Worm (Caenorhabditis elegans) whole organism, L4 larva: ENCODE data around the gene T14G8.2.

ENCODE experiments used
- D1046.2 ChIP-seq: fragments of 200-800 bp; sonication (Bioruptor generic); IDR thresholded peaks from 2 replicates; pipeline ENCODE4 v1.3.6; 2022; ENCODE audit warnings: missing genetic modification characterization, missing compliant biosample characterization
- R02D3.7 ChIP-seq: fragments of 150-350 bp; sonication (generic microtip); optimal IDR thresholded peaks from 3 replicates; lab custom pipeline; 2014; ENCODE audit warnings: missing biosample characterization, missing genetic modification characterization
- T26A8.4 ChIP-seq: fragments of 200-800 bp; sonication (Bioruptor generic); IDR thresholded peaks from 2 replicates; pipeline ENCODE4 v1.3.6; 2022; ENCODE audit warnings: missing genetic modification characterization, missing compliant biosample characterization
- Y105C5A.15 ChIP-seq: fragments of 200-800 bp; sonication (Bioruptor generic); IDR thresholded peaks from 2 replicates; pipeline ENCODE4 v1.3.6; 2022; ENCODE audit warnings: missing genetic modification characterization, missing compliant biosample characterization
- Y5F2A.4 ChIP-seq: fragments of 200-800 bp; sonication (Bioruptor generic); optimal IDR thresholded peaks from 2 replicates; lab custom pipeline; 2018; ENCODE audit warnings: mild to moderate bottlenecking, missing genetic modification characterization, missing compliant biosample characterization
- Y75B8A.6 ChIP-seq: fragments of 200-800 bp; sonication (Bioruptor generic); IDR thresholded peaks from 2 replicates; pipeline ENCODE4 v1.3.6; 2022; ENCODE audit warnings: missing genetic modification reagents, missing genetic modification characterization, missing compliant biosample characterization
- ama-1 ChIP-seq: fragments of 150-350 bp; optimal IDR thresholded peaks from 2 replicates; lab custom pipeline; 2014; ENCODE audit warnings: inconsistent platforms, mixed read lengths
- attf-4 ChIP-seq: sonication (generic microtip); optimal IDR thresholded peaks from 3 replicates; lab custom pipeline; 2017; ENCODE audit warnings: missing biosample characterization, missing genetic modification characterization
- ceh-20 ChIP-seq: fragments of 200-800 bp; sonication (Bioruptor generic); IDR thresholded peaks from 2 replicates; pipeline ENCODE4 v1.3.6; 2022; ENCODE audit warnings: missing genetic modification reagents, missing genetic modification characterization, missing compliant biosample characterization
- ceh-62 ChIP-seq: sonication (generic microtip); optimal IDR thresholded peaks from 2 replicates; lab custom pipeline; 2017; ENCODE audit warnings: missing biosample characterization, missing genetic modification characterization
- ceh-82 ChIP-seq: sonication (generic microtip); optimal IDR thresholded peaks from 2 replicates; lab custom pipeline; 2017; ENCODE audit warnings: missing biosample characterization, missing genetic modification characterization
- ces-1 ChIP-seq: fragments of 150-350 bp; sonication (generic microtip); optimal IDR thresholded peaks from 4 replicates; lab custom pipeline; 2014; ENCODE audit warnings: missing biosample characterization, missing genetic modification reagents, missing genetic modification characterization
- cey-2 ChIP-seq: sonication (generic microtip); optimal IDR thresholded peaks from 3 replicates; lab custom pipeline; 2017; ENCODE audit warnings: missing genetic modification characterization, mild to moderate bottlenecking, missing compliant biosample characterization, antibody characterized with exemption, borderline replicate concordance; ENCODE audit not compliant: insufficient read depth
- daf-12 ChIP-seq: fragments of 150-350 bp; optimal IDR thresholded peaks from 2 replicates; lab custom pipeline; 2014; ENCODE audit warnings: missing biosample characterization, missing genetic modification reagents, missing genetic modification characterization
- duxl-1 ChIP-seq: sonication (generic microtip); optimal IDR thresholded peaks from 2 replicates; lab custom pipeline; 2016; ENCODE audit warnings: mild to moderate bottlenecking, missing genetic modification characterization, moderate library complexity, missing compliant biosample characterization; ENCODE audit not compliant: poor library complexity
- dve-1 ChIP-seq: sonication (generic microtip); optimal IDR thresholded peaks from 2 replicates; lab custom pipeline; 2017; ENCODE audit warnings: antibody characterized with exemption, mild to moderate bottlenecking, missing genetic modification characterization, missing compliant biosample characterization; ENCODE audit not compliant: insufficient read depth
- gei-8 ChIP-seq: fragments of 200-800 bp; sonication (Bioruptor generic); optimal IDR thresholded peaks from 2 replicates; lab custom pipeline; 2018; ENCODE audit warnings: mild to moderate bottlenecking, missing genetic modification characterization, missing compliant biosample characterization
- hlh-30 ChIP-seq: sonication (generic microtip); optimal IDR thresholded peaks from 2 replicates; lab custom pipeline; 2017; ENCODE audit warnings: antibody characterized with exemption, mild to moderate bottlenecking, missing genetic modification characterization, missing compliant biosample characterization; ENCODE audit not compliant: insufficient read depth
- hmg-1.1 ChIP-seq: fragments of 200-800 bp; sonication (Bioruptor generic); IDR thresholded peaks from 2 replicates; pipeline ENCODE4 v1.3.6; 2022; ENCODE audit warnings: missing genetic modification reagents, missing genetic modification characterization, missing compliant biosample characterization
- jun-1 ChIP-seq: fragments of 150-350 bp; optimal IDR thresholded peaks from 2 replicates; lab custom pipeline; 2014; ENCODE audit warnings: missing biosample characterization, missing genetic modification reagents, missing genetic modification characterization
- lim-7 ChIP-seq: fragments of 200-800 bp; sonication (Bioruptor generic); IDR thresholded peaks from 2 replicates; pipeline ENCODE4 v1.3.6; 2022; ENCODE audit warnings: missing genetic modification characterization, missing compliant biosample characterization
- lin-1 ChIP-seq: fragments of 200-800 bp; sonication (Bioruptor generic); IDR thresholded peaks from 2 replicates; pipeline ENCODE4 v1.3.6; 2022; ENCODE audit warnings: missing genetic modification reagents, missing genetic modification characterization, missing compliant biosample characterization
- lin-13 ChIP-seq: fragments of 150-350 bp; optimal IDR thresholded peaks from 2 replicates; lab custom pipeline; 2014; ENCODE audit warnings: missing biosample characterization, missing genetic modification reagents, missing genetic modification characterization
- lin-29 ChIP-seq: fragments of 200-800 bp; sonication (Bioruptor generic); IDR thresholded peaks from 2 replicates; pipeline ENCODE4 v1.3.6; 2022; ENCODE audit warnings: missing genetic modification reagents, missing genetic modification characterization, missing compliant biosample characterization
- lin-38 ChIP-seq: fragments of 200-800 bp; sonication (Bioruptor generic); IDR thresholded peaks from 2 replicates; pipeline ENCODE4 v1.3.6; 2022; ENCODE audit warnings: missing genetic modification reagents, missing genetic modification characterization, missing compliant biosample characterization
- lir-3 ChIP-seq: sonication (generic microtip); optimal IDR thresholded peaks from 2 replicates; lab custom pipeline; 2016; ENCODE audit warnings: mild to moderate bottlenecking, missing genetic modification characterization, missing compliant biosample characterization
- madf-5 ChIP-seq, 2 experiments: fragments of 200-800 bp; sonication (Bioruptor generic); IDR thresholded peaks; 2 replicates each; pipeline ENCODE4 v1.3.6; 2022; ENCODE audit warnings: missing compliant biosample characterization in 2 of 2, missing genetic modification characterization in 2 of 2
- mdl-1 ChIP-seq, 2 experiments: fragments of 150-350 bp in 1 of 2; sonication (generic microtip) in 1 of 2; optimal IDR thresholded peaks; 2 replicates each; lab custom pipeline; 2014 to 2017; ENCODE audit warnings: missing biosample characterization in 2 of 2, missing genetic modification characterization in 2 of 2
- mdt-29 ChIP-seq: fragments of 200-800 bp; sonication (Bioruptor generic); IDR thresholded peaks from 2 replicates; pipeline ENCODE4 v1.3.6; 2022; ENCODE audit warnings: missing genetic modification reagents, missing genetic modification characterization, missing compliant biosample characterization
- mep-1 ChIP-seq: fragments of 150-350 bp; sonication (generic microtip); optimal IDR thresholded peaks from 3 replicates; lab custom pipeline; 2014; ENCODE audit warnings: missing biosample characterization, missing genetic modification characterization
- mxl-3 ChIP-seq: fragments of 200-800 bp; sonication (Bioruptor generic); optimal IDR thresholded peaks from 2 replicates; lab custom pipeline; 2018; ENCODE audit warnings: mild to moderate bottlenecking, missing genetic modification characterization, missing compliant biosample characterization
- nhr-102 ChIP-seq: sonication (generic microtip); optimal IDR thresholded peaks from 2 replicates; lab custom pipeline; 2016; ENCODE audit warnings: mild to moderate bottlenecking, missing genetic modification characterization, moderate library complexity, missing compliant biosample characterization
- nhr-11 ChIP-seq: fragments of 150-350 bp; optimal IDR thresholded peaks from 2 replicates; lab custom pipeline; 2014; ENCODE audit warnings: missing biosample characterization, missing genetic modification characterization
- nhr-111 ChIP-seq: fragments of 200-800 bp; sonication (Bioruptor generic); optimal IDR thresholded peaks from 2 replicates; lab custom pipeline; 2018; ENCODE audit warnings: mild to moderate bottlenecking, missing genetic modification characterization, missing compliant biosample characterization
- nhr-28 ChIP-seq: fragments of 150-350 bp; optimal IDR thresholded peaks from 2 replicates; lab custom pipeline; 2014; ENCODE audit warnings: missing biosample characterization, missing genetic modification characterization
- nhr-41 ChIP-seq: fragments of 200-800 bp; sonication (Bioruptor generic); IDR thresholded peaks from 2 replicates; pipeline ENCODE4 v1.3.6; 2022; ENCODE audit warnings: missing genetic modification reagents, missing genetic modification characterization, missing compliant biosample characterization
- nhr-48 ChIP-seq: sonication (generic microtip); optimal IDR thresholded peaks from 2 replicates; lab custom pipeline; 2016; ENCODE audit warnings: mild to moderate bottlenecking, missing genetic modification characterization, missing compliant biosample characterization
- nhr-77 ChIP-seq: fragments of 150-350 bp; optimal IDR thresholded peaks from 2 replicates; lab custom pipeline; 2014; ENCODE audit warnings: missing biosample characterization, missing genetic modification characterization
- pha-4 ChIP-seq, 2 experiments: fragments of 150-350 bp in 1 of 2; fragments of 200-800 bp in 1 of 2; sonication (Bioruptor generic) in 1 of 2; IDR thresholded peaks in 1 of 2; optimal IDR thresholded peaks in 1 of 2; 2 replicates each; pipeline versions ENCODE4 v1.3.6 to Lab custom; 2014 to 2022; ENCODE audit warnings: missing genetic modification characterization in 2 of 2, missing genetic modification reagents in 2 of 2, missing biosample characterization in 1 of 2, missing compliant biosample characterization in 1 of 2
- pqm-1 ChIP-seq: sonication (generic microtip); optimal IDR thresholded peaks from 2 replicates; lab custom pipeline; 2017; ENCODE audit warnings: missing biosample characterization, missing genetic modification characterization
- set-16 ChIP-seq: fragments of 200-800 bp; sonication (Bioruptor generic); IDR thresholded peaks from 2 replicates; pipeline ENCODE4 v1.3.6; 2022; ENCODE audit warnings: missing genetic modification reagents, missing genetic modification characterization, missing compliant biosample characterization
- tag-97 ChIP-seq: fragments of 200-800 bp; sonication (Bioruptor generic); IDR thresholded peaks from 2 replicates; pipeline ENCODE4 v1.3.6; 2022; ENCODE audit warnings: missing genetic modification characterization, missing compliant biosample characterization
- tra-1 ChIP-seq: fragments of 200-800 bp; sonication (Bioruptor generic); IDR thresholded peaks from 2 replicates; pipeline ENCODE4 v1.3.6; 2022; ENCODE audit warnings: missing genetic modification reagents, missing genetic modification characterization, missing compliant biosample characterization
- zfp-2 ChIP-seq: sonication (generic microtip); optimal IDR thresholded peaks from 2 replicates; lab custom pipeline; 2016; ENCODE audit warnings: mild to moderate bottlenecking, missing genetic modification characterization, missing compliant biosample characterization
- ztf-7 ChIP-seq: fragments of 150-350 bp; optimal IDR thresholded peaks from 2 replicates; lab custom pipeline; 2014; ENCODE audit warnings: missing biosample characterization, missing genetic modification characterization

Gene T14G8.2

DNA sequence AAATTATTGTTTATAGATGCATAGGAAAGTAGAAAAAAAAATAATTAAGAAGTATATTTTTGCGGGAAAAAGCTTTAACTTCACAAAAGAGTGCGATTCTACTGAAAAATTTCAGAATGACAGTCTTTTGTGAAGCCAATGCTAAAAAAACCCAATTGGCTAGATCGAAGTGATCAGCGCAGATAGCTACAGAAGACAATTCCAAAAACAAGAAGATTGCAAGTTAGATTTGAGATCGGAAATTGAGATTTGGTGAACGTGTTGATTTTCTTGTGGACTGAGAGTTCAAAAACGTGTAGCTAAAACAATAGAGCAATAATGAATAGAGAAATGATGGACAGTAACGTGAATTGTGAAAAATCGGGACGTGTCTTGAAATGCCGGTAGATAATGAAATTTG, 23.4 kb downstream of the T14G8.2 start:
- TF ChIP-seq nhr-41 (GFP tag; lab: Robert Waterston, UW) = no peak
- TF ChIP-seq madf-5 (GFP tag; IDR thresholded peaks at IDR 0.05; lab: Robert Waterston, UW) = 0 out of 4 replicates have a peak, but pooled peaks of 1 of the 2 experiments have one; percentile 30

DNA sequence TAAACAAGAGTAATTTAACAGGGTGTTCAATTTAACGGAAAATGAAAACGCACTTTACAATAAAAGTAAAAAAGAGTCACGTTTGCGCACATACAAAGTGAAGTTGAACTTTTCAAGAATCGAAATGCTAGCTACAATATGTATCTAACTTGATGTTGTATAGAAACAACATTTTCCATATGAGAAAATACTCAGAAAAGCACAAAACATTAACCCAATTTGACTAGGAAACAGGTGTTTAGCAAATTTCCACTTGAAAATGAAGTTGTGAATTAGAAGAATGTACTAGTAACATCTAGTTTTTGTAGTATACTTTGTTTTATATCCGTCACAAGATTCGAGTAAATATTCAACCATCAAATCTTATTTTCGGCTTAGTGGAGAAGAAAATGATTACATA, 27.1 kb downstream of the T14G8.2 start, which contains the start of gene gpc-1:
Gene gpc-1 (minus strand): TSS at position 117 of the 400 bp plus-strand sequence.
- no peak for TF ChIP-seq ceh-62 (tag; lab: Kevin White, UChicago)
- TF ChIP-seq nhr-11 (tag; lab: Kevin White, UChicago) = peak; percentile 41

DNA sequence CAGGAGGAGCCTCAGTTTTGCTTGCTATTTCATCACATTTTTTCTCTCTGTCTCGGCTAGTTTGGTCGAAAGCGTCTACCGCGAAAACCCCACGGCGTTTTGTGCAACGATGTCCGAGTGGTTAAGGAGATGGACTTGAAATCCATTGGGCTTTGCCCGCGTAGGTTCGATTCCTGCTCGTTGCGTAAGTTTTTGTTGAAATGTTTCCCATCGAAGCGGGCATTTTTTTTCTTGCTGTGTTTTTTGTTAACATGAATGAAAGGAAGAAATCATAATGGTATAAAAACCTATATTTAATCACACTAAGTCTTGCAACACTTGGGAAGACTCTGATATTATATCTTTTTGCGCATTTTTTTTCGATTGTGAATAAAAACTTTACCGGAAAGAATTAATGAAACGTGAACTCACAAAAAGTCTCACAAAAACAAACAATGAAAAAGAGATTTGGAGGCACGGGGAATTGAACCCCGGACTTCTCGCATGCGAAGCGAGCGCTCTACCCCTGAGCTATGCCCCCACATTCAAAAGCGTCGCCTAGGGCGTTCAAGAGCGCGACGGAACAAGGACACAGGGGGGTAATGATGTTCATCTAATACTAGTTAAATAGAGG, 32.1 kb downstream of the T14G8.2 start:
- TF ChIP-seq ceh-62 (tag; lab: Kevin White, UChicago) (no peak), lir-3 (peak; percentile 47), tag-97 (GFP tag; lab: Robert Waterston, UW) (no peak), D1046.2 (GFP tag; lab: Robert Waterston, UW) (0 out of 2 replicates have a peak, but pooled peaks have one; percentile 73), nhr-77 (tag; lab: Kevin White, UChicago) (peak; percentile 53), cey-2 (tag; lab: Kevin White, UChicago) (no peak), mep-1 (tag; lab: Kevin White, UChicago) (peak; percentile 67), dve-1 (tag; lab: Kevin White, UChicago) (peak; percentile 77), pha-4 (GFP tag; IDR thresholded peaks at IDR 0.05; lab: Robert Waterston, UW) (peak; percentile 84), pha-4 (tag; optimal IDR thresholded peaks at IDR 0.05; lab: Kevin White, UChicago) (no peak), lin-13 (GFP tag; lab: Kevin White, UChicago) (no peak), tra-1 (peak; percentile 38), nhr-48 (tag; lab: Kevin White, UChicago) (peak; percentile 74), madf-5 (GFP tag; IDR thresholded peaks at IDR 0.05; lab: Robert Waterston, UW) (peak; percentile 46 to 79; a peak in 3 of 4 replicates), nhr-111 (GFP tag; lab: Kevin White, UChicago) (peak; percentile 67), nhr-11 (tag; lab: Kevin White, UChicago) (peak; percentile 75), lim-7 (peak; percentile 83), jun-1 (tag; lab: Kevin White, UChicago) (no peak), zfp-2 (tag; lab: Kevin White, UChicago) (no peak), lin-29 (GFP tag; lab: Robert Waterston, UW) (no peak), mdl-1 (tag; optimal IDR thresholded peaks at IDR 0.05; lab: Kevin White, UChicago) (no peak), R02D3.7 (tag; lab: Kevin White, UChicago) (no peak), lin-38 (peak; percentile 63), nhr-102 (tag; lab: Kevin White, UChicago) (peak; percentile 80), ceh-82 (tag; lab: Kevin White, UChicago) (no peak), ceh-20 (GFP tag; lab: Robert Waterston, UW) (peak; percentile 59; the same call in 1 of the 2 replicates), daf-12 (no peak), mdt-29 (GFP tag; lab: Robert Waterston, UW) (no peak), mxl-3 (GFP tag; lab: Kevin White, UChicago) (peak; percentile 51), pqm-1 (tag; lab: Kevin White, UChicago) (peak; percentile 17), attf-4 (peak; percentile 32), set-16 (0 out of 2 replicates have a peak, but pooled peaks have one; percentile 20), hlh-30 (peak; percentile 71), gei-8 (peak; percentile 33), duxl-1 (peak; percentile 86), nhr-28 (tag; lab: Kevin White, UChicago) (peak; percentile 51), Y105C5A.15 (no peak), ama-1 (no peak), hmg-1.1 (GFP tag; lab: Robert Waterston, UW) (peak; percentile 77), Y5F2A.4 (no peak), T26A8.4 (GFP tag; lab: Robert Waterston, UW) (peak; percentile 68), ztf-7 (tag; lab: Kevin White, UChicago) (peak; percentile 76), lin-1 (GFP tag; lab: Robert Waterston, UW) (peak; percentile 63), Y75B8A.6 (GFP tag; lab: Robert Waterston, UW) (no peak), ces-1 (GFP tag; lab: Kevin White, UChicago) (peak; percentile 26)
